Worm (Caenorhabditis elegans) whole organism, mixed stage, embryonic: ENCODE measurements around the gene stim-1.

Experiments
- M03D4.4 ChIP-seq: sonication (generic microtip); optimal IDR thresholded peaks from 2 replicates; lab custom pipeline; 2017; ENCODE audit warnings: mild to moderate bottlenecking, missing genetic modification characterization, missing compliant biosample characterization
- bed-3 ChIP-seq: fragments of 200-800 bp; sonication (Bioruptor generic); optimal IDR thresholded peaks from 3 replicates; lab custom pipeline; 2018; ENCODE audit warnings: mild to moderate bottlenecking, missing genetic modification characterization, moderate library complexity, missing compliant biosample characterization
- blmp-1 ChIP-seq: fragments of 150-350 bp; optimal IDR thresholded peaks from 2 replicates; lab custom pipeline; 2014; ENCODE audit warnings: missing biosample characterization, missing genetic modification characterization
- ceh-39 ChIP-seq: fragments of 150-350 bp; optimal IDR thresholded peaks from 2 replicates; lab custom pipeline; 2014; ENCODE audit warnings: missing biosample characterization, missing genetic modification characterization
- ceh-43 ChIP-seq: fragments of 200-800 bp; sonication (Bioruptor generic); optimal IDR thresholded peaks from 2 replicates; lab custom pipeline; 2018; ENCODE audit warnings: mild to moderate bottlenecking, missing genetic modification characterization, moderate library complexity, missing compliant biosample characterization
- ceh-83 ChIP-seq: fragments of 200-800 bp; sonication (Bioruptor generic); optimal IDR thresholded peaks from 2 replicates; lab custom pipeline; 2018; ENCODE audit warnings: mild to moderate bottlenecking, missing genetic modification characterization, missing compliant biosample characterization
- ces-1 ChIP-seq: fragments of 150-350 bp; optimal IDR thresholded peaks from 2 replicates; lab custom pipeline; 2014; ENCODE audit warnings: missing biosample characterization, missing genetic modification reagents, missing genetic modification characterization
- cnd-1 ChIP-seq: fragments of 200-800 bp; sonication (Bioruptor generic); optimal IDR thresholded peaks from 2 replicates; lab custom pipeline; 2018; ENCODE audit warnings: mild to moderate bottlenecking, missing genetic modification characterization, missing compliant biosample characterization
- elt-3 ChIP-seq: fragments of 150-350 bp; optimal IDR thresholded peaks from 2 replicates; lab custom pipeline; 2014; ENCODE audit warnings: missing biosample characterization, missing genetic modification characterization
- lin-13 ChIP-seq: fragments of 150-350 bp; optimal IDR thresholded peaks from 2 replicates; lab custom pipeline; 2014; ENCODE audit warnings: missing biosample characterization, missing genetic modification characterization
- lin-32 ChIP-seq: fragments of 200-800 bp; sonication (Bioruptor generic); optimal IDR thresholded peaks from 2 replicates; lab custom pipeline; 2018; ENCODE audit warnings: mild to moderate bottlenecking, missing genetic modification characterization, missing compliant biosample characterization
- lsy-2 ChIP-seq: fragments of 150-350 bp; optimal IDR thresholded peaks from 2 replicates; lab custom pipeline; 2014; ENCODE audit warnings: missing biosample characterization, missing genetic modification characterization
- mab-5 ChIP-seq: fragments of 150-350 bp; optimal IDR thresholded peaks from 2 replicates; lab custom pipeline; 2014; ENCODE audit warnings: missing biosample characterization, missing genetic modification characterization
- mep-1 ChIP-seq: fragments of 150-350 bp; optimal IDR thresholded peaks from 2 replicates; lab custom pipeline; 2017; ENCODE audit warnings: missing biosample characterization, missing genetic modification reagents, missing genetic modification characterization, inconsistent platforms
- mls-2 ChIP-seq: sonication (generic microtip); optimal IDR thresholded peaks from 2 replicates; lab custom pipeline; 2016; ENCODE audit warnings: mild to moderate bottlenecking, missing genetic modification characterization, moderate library complexity, missing compliant biosample characterization
- nhr-2 ChIP-seq: fragments of 150-350 bp; optimal IDR thresholded peaks from 2 replicates; lab custom pipeline; 2014; ENCODE audit warnings: missing biosample characterization, missing genetic modification characterization
- nhr-237 ChIP-seq: fragments of 150-350 bp; optimal IDR thresholded peaks from 2 replicates; lab custom pipeline; 2014; ENCODE audit warnings: missing biosample characterization, missing genetic modification characterization
- nhr-28 ChIP-seq: fragments of 150-350 bp; optimal IDR thresholded peaks from 2 replicates; lab custom pipeline; 2014; ENCODE audit warnings: missing biosample characterization, missing genetic modification characterization
- pha-4 ChIP-seq: fragments of 150-350 bp; optimal IDR thresholded peaks from 2 replicates; lab custom pipeline; 2018; ENCODE audit warnings: missing biosample characterization, missing genetic modification reagents, missing genetic modification characterization
- sem-2 ChIP-seq: fragments of 200-800 bp; sonication (Bioruptor generic); optimal IDR thresholded peaks from 2 replicates; lab custom pipeline; 2018; ENCODE audit warnings: mild to moderate bottlenecking, missing genetic modification characterization, missing compliant biosample characterization
- snpc-4 ChIP-seq: fragments of 150-350 bp; optimal IDR thresholded peaks from 2 replicates; lab custom pipeline; 2014; ENCODE audit warnings: missing biosample characterization, missing genetic modification characterization
- tbx-8 ChIP-seq: fragments of 200-800 bp; sonication (Bioruptor generic); optimal IDR thresholded peaks from 2 replicates; lab custom pipeline; 2018; ENCODE audit warnings: mild to moderate bottlenecking, missing genetic modification characterization, moderate library complexity, missing compliant biosample characterization
- unc-120 ChIP-seq: sonication (generic microtip); optimal IDR thresholded peaks from 2 replicates; lab custom pipeline; 2017; ENCODE audit warnings: missing genetic modification characterization, missing compliant biosample characterization; ENCODE audit not compliant: poor library complexity, severe bottlenecking
- unc-39 ChIP-seq: fragments of 150-350 bp; optimal IDR thresholded peaks from 2 replicates; lab custom pipeline; 2014; ENCODE audit warnings: missing biosample characterization, missing genetic modification characterization
- unc-62 ChIP-seq: fragments of 150-350 bp; optimal IDR thresholded peaks from 2 replicates; lab custom pipeline; 2014; ENCODE audit warnings: missing biosample characterization, missing genetic modification reagents, missing genetic modification characterization
- zip-8 ChIP-seq: fragments of 150-350 bp; optimal IDR thresholded peaks from 2 replicates; lab custom pipeline; 2014; ENCODE audit warnings: missing biosample characterization, missing genetic modification characterization
- ztf-11 ChIP-seq: fragments of 150-350 bp; optimal IDR thresholded peaks from 2 replicates; lab custom pipeline; 2014; ENCODE audit warnings: missing biosample characterization, missing genetic modification characterization

The stim-1 gene

DNA sequence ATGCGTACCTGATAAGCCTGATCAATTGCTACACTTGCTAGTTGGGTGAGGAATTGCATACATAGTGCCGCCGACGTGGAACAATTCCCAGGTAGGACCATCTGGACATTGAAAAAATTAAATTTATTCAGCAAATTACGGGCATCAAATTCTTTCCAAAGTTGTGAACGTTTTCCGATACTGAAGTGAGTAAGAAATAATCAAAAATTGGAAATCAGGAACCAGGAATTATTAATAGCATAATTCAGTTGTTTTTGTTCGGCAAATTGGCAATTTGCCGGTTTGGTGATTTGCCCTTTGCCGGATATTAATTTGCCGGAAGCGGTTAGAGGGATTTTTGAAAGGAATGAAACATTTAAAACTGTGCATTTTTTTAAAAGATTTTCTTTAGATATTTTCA lies 37.4 kb downstream of the stim-1 start, which contains the start of gene gsto-3:
gsto-3 (minus strand) TSS at position 101 of the 400 bp plus-strand sequence.
- no peak for TF ChIP-seq mep-1
- no peak for TF ChIP-seq ces-1 (GFP tag; lab: Kevin White, UChicago)
- no peak for TF ChIP-seq nhr-2 (tag; lab: Kevin White, UChicago)
- TF ChIP-seq unc-39 (tag; lab: Kevin White, UChicago): no peak
- no peak for TF ChIP-seq lin-13 (tag; lab: Kevin White, UChicago)
- TF ChIP-seq ztf-11 (tag; lab: Kevin White, UChicago): no peak
- no peak for TF ChIP-seq blmp-1 (tag; lab: Kevin White, UChicago)
- TF ChIP-seq snpc-4 (tag; lab: Kevin White, UChicago): no peak
- TF ChIP-seq sem-2 (GFP tag; lab: Kevin White, UChicago): no peak
- no peak for TF ChIP-seq tbx-8 (GFP tag; lab: Kevin White, UChicago)
- TF ChIP-seq nhr-237: no peak
- TF ChIP-seq pha-4 (tag; lab: Kevin White, UChicago): no peak
- TF ChIP-seq mab-5: no peak
- no peak for TF ChIP-seq nhr-28
- no peak for TF ChIP-seq cnd-1 (tag; lab: Kevin White, UChicago)

- no peak for TF ChIP-seq nhr-2 (tag; lab: Kevin White, UChicago)
- TF ChIP-seq ceh-39 (tag; lab: Kevin White, UChicago): no peak
- no peak for TF ChIP-seq snpc-4 (tag; lab: Kevin White, UChicago)
- TF ChIP-seq M03D4.4 (tag; lab: Kevin White, UChicago): no peak
- no peak for TF ChIP-seq nhr-28
- no peak for TF ChIP-seq blmp-1 (tag; lab: Kevin White, UChicago)
- no peak for TF ChIP-seq lsy-2 (tag; lab: Kevin White, UChicago)
- TF ChIP-seq unc-120 (tag; lab: Kevin White, UChicago): no peak
- no peak for TF ChIP-seq ceh-43 (GFP tag; lab: Kevin White, UChicago)
- no peak for TF ChIP-seq ceh-83
- no peak for TF ChIP-seq ces-1 (GFP tag; lab: Kevin White, UChicago)
- no peak for TF ChIP-seq bed-3
- TF ChIP-seq lin-32 (GFP tag; lab: Kevin White, UChicago): no peak
- TF ChIP-seq zip-8 (tag; lab: Kevin White, UChicago): no peak
- TF ChIP-seq unc-62: no peak
- no peak for TF ChIP-seq ztf-11 (tag; lab: Kevin White, UChicago)
- TF ChIP-seq mls-2 (tag; lab: Kevin White, UChicago): no peak
- no peak for TF ChIP-seq elt-3 (tag; lab: Kevin White, UChicago)
These were observed 52.9 kb downstream of the stim-1 start, which contains the start of gene pll-1 for ce11 chrIII:365649-366048. TSS of gene pll-1 (plus strand) at chrIII:365949.

- TF ChIP-seq ces-1 (GFP tag; lab: Kevin White, UChicago) (peak; percentile 3), zip-8 (tag; lab: Kevin White, UChicago) (no peak)
These were observed 58.2 kb downstream of the stim-1 start for ce11 chrIII:360315-360714.
